Worm (Caenorhabditis elegans): ENCODE data around the gene C18D4.6.

The C18D4.6 gene

DNA sequence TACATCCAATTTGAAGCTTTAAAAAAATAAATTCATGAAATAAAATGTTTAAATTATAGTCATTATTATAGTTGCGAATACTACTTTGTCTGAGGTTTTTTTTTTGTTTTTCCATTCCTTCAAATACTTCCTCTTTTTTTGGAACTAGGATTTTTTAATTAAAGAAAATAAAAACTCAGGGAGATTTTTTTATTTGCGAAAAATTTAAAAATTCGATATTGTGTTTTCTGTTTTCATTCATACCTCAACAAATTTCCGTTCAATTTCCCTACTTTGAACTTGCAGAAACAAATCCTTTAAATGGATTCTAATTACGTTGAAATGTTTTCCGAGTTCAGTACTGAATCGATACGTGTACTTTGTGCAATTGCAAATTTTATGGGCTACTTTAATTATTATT is 29.7 kb downstream of the C18D4.6 start, which contains the start of gene srw-32:
Gene srw-32, plus strand, starts transcription at position 301 of the 400 bp plus-strand sequence.
- TF ChIP-seq nhr-237 (tag; optimal IDR thresholded peaks at IDR 0.05) (no peak), nhr-77 (tag; optimal IDR thresholded peaks at IDR 0.05) (no peak), sem-4 (tag; optimal IDR thresholded peaks at IDR 0.05) (no peak), ama-1 (optimal IDR thresholded peaks at IDR 0.05) (no peak), unc-55 (GFP tag; optimal IDR thresholded peaks at IDR 0.05) (no peak), elt-1 (tag; optimal IDR thresholded peaks at IDR 0.05) (no peak)

DNA sequence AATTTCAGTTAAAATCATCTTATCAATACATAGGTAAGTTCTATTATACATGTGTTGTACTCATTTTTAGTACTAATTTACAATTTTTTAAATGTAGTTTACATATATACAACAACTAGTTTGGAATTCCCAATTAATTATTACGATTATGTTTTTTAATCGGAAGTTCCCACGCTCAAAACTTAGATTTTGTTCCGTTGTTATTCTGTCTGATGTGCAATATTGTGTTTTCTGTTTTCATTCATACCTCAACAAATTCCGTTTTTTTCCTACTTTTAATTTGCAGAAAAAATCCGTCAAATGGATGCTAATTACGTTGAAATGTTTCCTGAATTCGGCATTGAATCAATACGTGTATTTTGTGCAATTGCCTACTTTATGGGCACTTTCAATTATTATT is 31.9 kb downstream of the C18D4.6 start, which contains the start of gene srw-31:
Gene srw-31, plus strand, starts transcription at position 301 of the 400 bp plus-strand sequence.
- TF ChIP-seq nhr-21 (tag; optimal IDR thresholded peaks at IDR 0.05) (no peak), lin-11 (tag; optimal IDR thresholded peaks at IDR 0.05) (no peak), elt-1 (tag; optimal IDR thresholded peaks at IDR 0.05) (no peak), ceh-16 (tag; optimal IDR thresholded peaks at IDR 0.05) (no peak), zag-1 (tag; optimal IDR thresholded peaks at IDR 0.05) (no peak), R02D3.7 (tag; optimal IDR thresholded peaks at IDR 0.05) (no peak), unc-62 (GFP tag; optimal IDR thresholded peaks at IDR 0.05) (no peak), nhr-10 (tag; optimal IDR thresholded peaks at IDR 0.05) (no peak), ztf-4 (tag; optimal IDR thresholded peaks at IDR 0.05) (no peak)

ce11 chrV:17500055-17500454 is 38.1 kb downstream of the C18D4.6 start:
- TF ChIP-seq crh-2 (tag; optimal IDR thresholded peaks at IDR 0.05) (no peak), sma-3 (GFP tag; optimal IDR thresholded peaks at IDR 0.05) (no peak)

ce11 chrV:17496071-17496470 is 42.1 kb downstream of the C18D4.6 start, which contains the start of gene srh-118:
Gene srh-118 (minus strand): TSS chrV:17496171.
- TF ChIP-seq nhr-237 (tag; optimal IDR thresholded peaks at IDR 0.05) (no peak), crh-2 (tag; optimal IDR thresholded peaks at IDR 0.05) (no peak), skn-1 (tag; optimal IDR thresholded peaks at IDR 0.05) (no peak), sem-4 (tag; optimal IDR thresholded peaks at IDR 0.05) (no peak), blmp-1 (tag; optimal IDR thresholded peaks at IDR 0.05; ENCODE audit: insufficient read depth) (no peak), ztf-11 (tag; optimal IDR thresholded peaks at IDR 0.05) (no peak), unc-39 (tag; optimal IDR thresholded peaks at IDR 0.05) (no peak), nhr-11 (tag; optimal IDR thresholded peaks at IDR 0.05) (no peak), mdl-1 (tag; optimal IDR thresholded peaks at IDR 0.05) (no peak), unc-55 (GFP tag; optimal IDR thresholded peaks at IDR 0.05) (no peak), sma-9 (GFP tag; optimal IDR thresholded peaks at IDR 0.05) (no peak), sma-9 (tag; optimal IDR thresholded peaks at IDR 0.05) (no peak), lin-11 (tag; optimal IDR thresholded peaks at IDR 0.05) (no peak), F13H6.1 (tag; optimal IDR thresholded peaks at IDR 0.05) (no peak), ceh-82 (tag; optimal IDR thresholded peaks at IDR 0.05) (no peak)

DNA sequence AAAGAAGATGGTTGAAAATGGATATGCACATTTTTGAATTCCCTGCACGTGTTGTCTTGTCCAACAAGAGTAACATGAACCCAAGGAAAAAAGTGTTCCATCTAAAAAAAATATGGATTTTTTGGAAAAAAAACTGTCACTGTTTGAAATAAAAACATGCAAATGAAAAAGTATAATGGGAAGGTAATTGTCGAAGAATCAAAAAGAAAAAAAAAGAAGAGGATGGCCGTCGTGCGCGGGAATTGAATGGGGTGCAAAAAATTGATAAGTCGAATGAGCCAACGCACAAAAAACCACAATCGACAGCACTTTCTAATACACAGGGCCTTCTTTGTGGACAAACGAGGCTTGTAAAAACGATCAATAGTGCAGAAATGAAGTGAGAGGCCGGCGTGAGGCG is 44.4 kb downstream of the C18D4.6 start, which contains the start of gene fbxa-102:
Gene fbxa-102, minus strand, starts transcription at position 101 of the 400 bp plus-strand sequence.
- no peak for TF ChIP-seq elt-3 (tag; optimal IDR thresholded peaks at IDR 0.05)
- TF ChIP-seq nhr-12 (tag; optimal IDR thresholded peaks at IDR 0.05), result no peak
- TF ChIP-seq zag-1 (tag; optimal IDR thresholded peaks at IDR 0.05), result no peak
- no peak for TF ChIP-seq mdl-1 (tag; optimal IDR thresholded peaks at IDR 0.05)
- no peak for TF ChIP-seq ztf-1 (GFP tag; conservative IDR thresholded peaks at IDR 0.05)
- no peak for TF ChIP-seq nhr-237 (tag; optimal IDR thresholded peaks at IDR 0.05)
- TF ChIP-seq ztf-4 (tag; optimal IDR thresholded peaks at IDR 0.05), result no peak
- no peak for TF ChIP-seq gmeb-1 (tag; optimal IDR thresholded peaks at IDR 0.05)
- no peak for TF ChIP-seq mab-5 (tag; optimal IDR thresholded peaks at IDR 0.05)
- no peak for TF ChIP-seq blmp-1 (tag; optimal IDR thresholded peaks at IDR 0.05; ENCODE audit: insufficient read depth)
- TF ChIP-seq crh-2 (tag; optimal IDR thresholded peaks at IDR 0.05), result no peak
- no peak for TF ChIP-seq ceh-16 (tag; optimal IDR thresholded peaks at IDR 0.05)
- no peak for TF ChIP-seq skn-1 (tag; optimal IDR thresholded peaks at IDR 0.05)
- TF ChIP-seq nhr-6 (tag; optimal IDR thresholded peaks at IDR 0.05), result no peak
- no peak for TF ChIP-seq C34F6.9 (tag; optimal IDR thresholded peaks at IDR 0.05)
- no peak for TF ChIP-seq nhr-10 (tag; optimal IDR thresholded peaks at IDR 0.05)
- no peak for TF ChIP-seq elt-1 (tag; optimal IDR thresholded peaks at IDR 0.05)
- no peak for TF ChIP-seq ZK546.5 (tag; optimal IDR thresholded peaks at IDR 0.05)

DNA sequence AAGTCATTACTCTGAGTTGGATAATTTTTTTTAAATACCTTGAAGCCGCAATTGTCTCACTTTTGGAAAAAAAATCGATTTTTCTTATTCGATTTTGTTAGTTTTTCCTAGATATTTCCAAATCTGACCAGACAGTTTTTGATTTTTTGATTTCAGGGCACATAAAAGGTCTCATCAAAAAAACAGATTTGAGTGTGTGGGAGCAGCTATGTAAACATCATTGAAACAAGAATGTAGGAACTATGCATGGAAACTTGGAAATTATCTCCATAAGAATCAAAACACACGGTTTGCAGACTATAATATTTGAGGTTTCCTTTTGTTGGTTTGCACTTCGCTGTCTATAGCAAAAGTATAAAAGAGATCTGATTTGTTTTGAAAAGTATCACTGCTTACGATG is 52.1 kb downstream of the C18D4.6 start, which contains the start of gene scl-24:
Gene scl-24, plus strand, starts transcription at position 301 of the 400 bp plus-strand sequence.
- TF ChIP-seq sma-3 (GFP tag; optimal IDR thresholded peaks at IDR 0.05), result no peak
- TF ChIP-seq ceh-16 (tag; optimal IDR thresholded peaks at IDR 0.05), result no peak
- TF ChIP-seq alr-1 (tag; optimal IDR thresholded peaks at IDR 0.05), result no peak
- TF ChIP-seq nhr-21 (tag; optimal IDR thresholded peaks at IDR 0.05), result no peak
- no peak for TF ChIP-seq nhr-12 (tag; optimal IDR thresholded peaks at IDR 0.05)

Measured in whole organism, L2 larva.